Worm (Caenorhabditis elegans) whole organism, L1 larva: Measurements from ENCODE around the gene osgn-1.
A peak's percentile ranks its signal among the peaks of the same experiment; 100 is the strongest.
"Not testable (repeated sequence)": the region's sequence is repeated elsewhere in the genome, so short reads cannot be mapped to it uniquely, and the experiment has no call there.

ENCODE experiments used
- ama-1 ChIP-seq: fragments of 150-350 bp; optimal IDR thresholded peaks from 2 replicates; lab custom pipeline; 2014
- efl-1 ChIP-seq, 4 experiments: fragments of 150-350 bp; optimal IDR thresholded peaks in 3 of 4; peaks in 1 of 4; 1 replicate in 1 of 4; 2 replicates in 3 of 4; lab custom pipeline; 2014; ENCODE audit warnings: missing biosample characterization in 2 of 4, missing genetic modification characterization in 2 of 4, missing genetic modification reagents in 2 of 4
- elt-3 ChIP-seq, 6 experiments: fragments of 150-350 bp in 1 of 6; sonication (generic microtip); optimal IDR thresholded peaks; 2 replicates each; lab custom pipeline; 2017 to 2018; ENCODE audit warnings: missing biosample characterization in 6 of 6, missing genetic modification characterization in 6 of 6, inconsistent platforms in 1 of 6
- jun-1 ChIP-seq: fragments of 150-350 bp; optimal IDR thresholded peaks from 2 replicates; lab custom pipeline; 2014; ENCODE audit warnings: missing biosample characterization, missing genetic modification reagents, missing genetic modification characterization
- lsy-2 ChIP-seq, 2 experiments: fragments of 150-350 bp; optimal IDR thresholded peaks; 2 replicates each; lab custom pipeline; 2014; ENCODE audit warnings: missing biosample characterization in 2 of 2, missing genetic modification characterization in 2 of 2
- nhr-11 ChIP-seq: fragments of 150-350 bp; optimal IDR thresholded peaks from 2 replicates; lab custom pipeline; 2014; ENCODE audit warnings: missing biosample characterization, missing genetic modification characterization
- nhr-237 ChIP-seq: fragments of 150-350 bp; optimal IDR thresholded peaks from 2 replicates; lab custom pipeline; 2014; ENCODE audit warnings: missing biosample characterization, missing genetic modification characterization
- nhr-77 ChIP-seq: fragments of 150-350 bp; optimal IDR thresholded peaks from 2 replicates; lab custom pipeline; 2014; ENCODE audit warnings: missing biosample characterization, missing genetic modification characterization
- nhr-90 ChIP-seq: sonication (generic microtip); optimal IDR thresholded peaks from 2 replicates; lab custom pipeline; 2016; ENCODE audit warnings: mild to moderate bottlenecking, missing genetic modification characterization, missing compliant biosample characterization; ENCODE audit not compliant: poor library complexity
- sox-4 ChIP-seq: sonication (generic microtip); optimal IDR thresholded peaks from 2 replicates; lab custom pipeline; 2016; ENCODE audit warnings: missing genetic modification characterization, missing compliant biosample characterization
- tbx-2 ChIP-seq: sonication (generic microtip); optimal IDR thresholded peaks from 2 replicates; lab custom pipeline; 2016; ENCODE audit warnings: missing genetic modification characterization, missing compliant biosample characterization
- unc-62 ChIP-seq: fragments of 150-350 bp; optimal IDR thresholded peaks from 2 replicates; lab custom pipeline; 2014; ENCODE audit warnings: missing biosample characterization, missing genetic modification reagents, missing genetic modification characterization
- unc-86 ChIP-seq: sonication (generic microtip); optimal IDR thresholded peaks from 2 replicates; lab custom pipeline; 2016; ENCODE audit warnings: missing genetic modification characterization, missing compliant biosample characterization

DNA sequence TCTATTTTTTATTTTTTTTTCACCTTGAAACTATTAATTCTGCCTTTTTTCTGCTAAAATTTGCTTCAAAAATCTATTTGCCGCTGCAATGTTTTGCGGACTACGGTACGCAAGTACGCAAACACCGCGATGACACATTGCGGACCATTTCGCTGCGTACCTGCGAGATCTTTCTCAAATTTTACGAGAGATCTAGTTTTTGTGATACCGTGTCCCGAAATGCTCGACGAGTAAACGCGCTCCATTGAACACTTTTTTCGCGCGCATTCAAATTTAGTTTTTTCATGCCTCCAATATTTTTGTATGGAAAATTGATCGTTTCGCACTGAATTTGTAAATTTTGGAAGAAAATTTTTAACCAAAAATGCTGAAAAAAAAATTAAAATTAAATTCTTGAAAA, 22.4 kb upstream of the osgn-1 start:
- TF ChIP-seq unc-86 (tag; lab: Kevin White, UChicago) (peak; percentile 22), nhr-90 (tag; lab: Kevin White, UChicago) (peak; percentile 45), efl-1 (optimal IDR thresholded peaks at IDR 0.05; lab: Kevin White, UChicago) (peak; percentile 47 to 71), efl-1 (GFP tag; optimal IDR thresholded peaks at IDR 0.05 in 1 of 2; lab: Kevin White, UChicago) (peak; percentile 74 to 97), tbx-2 (tag; lab: Kevin White, UChicago) (peak; percentile 44), lsy-2 (tag; optimal IDR thresholded peaks at IDR 0.05; lab: Kevin White, UChicago) (peak; percentile 64 to 76)
- TF ChIP-seq unc-62 (GFP tag; lab: Kevin White, UChicago); nhr-11 (tag; lab: Kevin White, UChicago); elt-3 (tag; optimal IDR thresholded peaks at IDR 0.05; lab: Kevin White, UChicago); jun-1 (tag; lab: Kevin White, UChicago); ama-1 (lab: Kevin White, UChicago); nhr-77; nhr-237 (tag; lab: Kevin White, UChicago); sox-4 (tag; lab: Kevin White, UChicago): not testable (repeated sequence)
